Worm (Caenorhabditis elegans) whole organism, L4 larva: ENCODE results near the gene eef-1B.2.

Source experiments
- aly-2 ChIP-seq: sonication (generic microtip); optimal IDR thresholded peaks from 2 replicates; lab custom pipeline; 2018; ENCODE audit warnings: missing biosample characterization, missing genetic modification characterization
- ama-1 ChIP-seq: fragments of 150-350 bp; optimal IDR thresholded peaks from 2 replicates; lab custom pipeline; 2014; ENCODE audit warnings: inconsistent platforms, mixed read lengths
- cey-2 ChIP-seq: sonication (generic microtip); optimal IDR thresholded peaks from 3 replicates; lab custom pipeline; 2017; ENCODE audit warnings: missing genetic modification characterization, mild to moderate bottlenecking, missing compliant biosample characterization, antibody characterized with exemption, borderline replicate concordance; ENCODE audit not compliant: insufficient read depth
- dmd-9 ChIP-seq: fragments of 200-800 bp; sonication (Bioruptor generic); IDR thresholded peaks from 2 replicates; pipeline ENCODE4 v1.3.6; 2022; ENCODE audit warnings: missing genetic modification reagents, missing genetic modification characterization, missing compliant biosample characterization
- lin-1 ChIP-seq: fragments of 200-800 bp; sonication (Bioruptor generic); IDR thresholded peaks from 2 replicates; pipeline ENCODE4 v1.3.6; 2022; ENCODE audit warnings: missing genetic modification reagents, missing genetic modification characterization, missing compliant biosample characterization
- lin-13 ChIP-seq: fragments of 150-350 bp; optimal IDR thresholded peaks from 2 replicates; lab custom pipeline; 2014; ENCODE audit warnings: missing biosample characterization, missing genetic modification reagents, missing genetic modification characterization
- nhr-25 ChIP-seq: sonication (generic microtip); optimal IDR thresholded peaks from 2 replicates; lab custom pipeline; 2017; ENCODE audit warnings: missing genetic modification characterization, mild to moderate bottlenecking, missing compliant biosample characterization, antibody characterized with exemption, moderate library complexity, borderline replicate concordance; ENCODE audit not compliant: insufficient read depth
- nhr-28 ChIP-seq: fragments of 150-350 bp; optimal IDR thresholded peaks from 2 replicates; lab custom pipeline; 2014; ENCODE audit warnings: missing biosample characterization, missing genetic modification characterization
- spr-1 ChIP-seq: sonication (generic microtip); optimal IDR thresholded peaks from 2 replicates; lab custom pipeline; 2016; ENCODE audit warnings: mild to moderate bottlenecking, missing genetic modification characterization, missing compliant biosample characterization
- unc-130 ChIP-seq: sonication (generic microtip); optimal IDR thresholded peaks from 2 replicates; lab custom pipeline; 2016; ENCODE audit warnings: missing genetic modification reagents, missing genetic modification characterization, missing compliant biosample characterization
- unc-39 ChIP-seq: sonication (generic microtip); optimal IDR thresholded peaks from 2 replicates; lab custom pipeline; 2017; ENCODE audit warnings: missing biosample characterization, missing genetic modification characterization
- zag-1 ChIP-seq: fragments of 150-350 bp; optimal IDR thresholded peaks from 2 replicates; lab custom pipeline; 2014; ENCODE audit warnings: missing biosample characterization, missing genetic modification characterization
- ztf-11 ChIP-seq: fragments of 150-350 bp; optimal IDR thresholded peaks from 2 replicates; lab custom pipeline; 2014; ENCODE audit warnings: missing biosample characterization, missing genetic modification characterization

- TF ChIP-seq lin-1 (GFP tag; lab: Robert Waterston, UW) (no peak), ama-1 (peak; percentile 7), ztf-11 (no peak), lin-13 (no peak), unc-39 (tag; lab: Kevin White, UChicago) (no peak), nhr-28 (tag; lab: Kevin White, UChicago) (no peak), nhr-25 (no peak), dmd-9 (GFP tag; lab: Robert Waterston, UW) (no peak), spr-1 (no peak), cey-2 (no peak), aly-2 (tag; lab: Kevin White, UChicago) (no peak), zag-1 (tag; lab: Kevin White, UChicago) (no peak), unc-130 (no peak)
These were observed 5.2 kb downstream of the eef-1B.2 start for ce11 chrIV:15042159-15042936.
